Fruit fly (Drosophila melanogaster) S2 (cell line): ENCODE data around the gene CG15423.

Experiments
- CG8478 ChIP-seq: fragments of >200 bp; optimal IDR thresholded peaks from 2 replicates; lab custom pipeline; 2018
- CTCF ChIP-seq, 2 experiments: fragments of >200 bp; optimal IDR thresholded peaks; 2 replicates each; lab custom pipeline; 2018

DNA sequence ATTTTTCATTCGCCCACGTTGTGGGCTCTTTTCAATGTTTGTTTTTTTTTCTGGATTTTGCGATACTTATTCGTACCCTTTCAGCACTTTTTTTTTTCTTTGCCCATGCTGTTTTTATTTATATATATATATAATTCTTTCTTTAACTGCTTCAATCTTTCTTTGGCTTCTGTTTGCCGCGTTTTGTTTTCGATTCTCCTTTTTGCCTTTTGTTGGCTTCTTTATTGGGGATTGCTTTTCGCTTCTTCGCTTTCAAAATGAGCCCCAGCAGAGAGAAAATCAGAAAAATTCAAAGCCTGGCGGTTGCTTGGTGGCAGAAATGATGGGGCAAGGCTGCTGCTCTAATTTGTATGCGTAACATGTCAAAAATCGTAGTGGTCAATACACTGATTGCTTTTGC, 31.2 kb downstream of the CG15423 start:
- TF ChIP-seq CTCF (optimal IDR thresholded peaks at IDR 0.05; lab: Kevin White, UChicago) (no peak), CG8478 (lab: Kevin White, UChicago) (no peak)
